Fruit fly (Drosophila melanogaster) whole organism, adult: Measurements from ENCODE around the gene pum.

Experiments used
- CG11617 ChIP-seq: fragments of 200-800 bp; sonication (Bioruptor generic); optimal IDR thresholded peaks from 2 replicates; lab custom pipeline; 2017; ENCODE audit warnings: mild to moderate bottlenecking, missing biosample characterization, missing genetic modification reagents, missing genetic modification characterization
- CG12768 ChIP-seq: fragments of 200-800 bp; sonication (Bioruptor generic); optimal IDR thresholded peaks from 2 replicates; lab custom pipeline; 2017; ENCODE audit warnings: missing biosample characterization, missing genetic modification characterization, mild to moderate bottlenecking, moderate library complexity, missing genetic modification reagents
- CG14711 ChIP-seq: fragments of 200-800 bp; sonication (Bioruptor generic); optimal IDR thresholded peaks from 2 replicates; lab custom pipeline; 2018; ENCODE audit warnings: missing biosample characterization, mild to moderate bottlenecking, missing genetic modification characterization, moderate library complexity
- CG1620 ChIP-seq: fragments of 200-800 bp; sonication (Bioruptor generic); optimal IDR thresholded peaks from 2 replicates; lab custom pipeline; 2016; ENCODE audit warnings: missing biosample characterization, missing genetic modification characterization
- CG33017 ChIP-seq: fragments of 200-800 bp; sonication (Bioruptor generic); optimal IDR thresholded peaks from 2 replicates; lab custom pipeline; 2018; ENCODE audit warnings: missing biosample characterization, mild to moderate bottlenecking, missing genetic modification characterization, moderate library complexity
- CG5204 ChIP-seq: fragments of 200-800 bp; sonication (Bioruptor generic); optimal IDR thresholded peaks from 2 replicates; lab custom pipeline; 2016; ENCODE audit warnings: missing biosample characterization, missing genetic modification characterization
- CG7045 ChIP-seq: fragments of 200-800 bp; sonication (Bioruptor generic); optimal IDR thresholded peaks from 2 replicates; lab custom pipeline; 2017; ENCODE audit warnings: missing biosample characterization, mild to moderate bottlenecking, missing genetic modification characterization
- CG7101 ChIP-seq: fragments of 200-800 bp; sonication (Bioruptor generic); optimal IDR thresholded peaks from 2 replicates; lab custom pipeline; 2018; ENCODE audit warnings: missing biosample characterization, mild to moderate bottlenecking, missing genetic modification characterization, moderate library complexity
- Clk ChIP-seq: fragments of 200-800 bp; sonication (Bioruptor generic); optimal IDR thresholded peaks from 2 replicates; lab custom pipeline; 2017; ENCODE audit warnings: missing biosample characterization, missing genetic modification characterization
- Crg-1 ChIP-seq: fragments of 200-800 bp; sonication (Bioruptor generic); optimal IDR thresholded peaks from 2 replicates; lab custom pipeline; 2016; ENCODE audit warnings: missing biosample characterization, missing genetic modification characterization
- Hr96 ChIP-seq: fragments of 200-800 bp; sonication (Bioruptor generic); optimal IDR thresholded peaks from 2 replicates; lab custom pipeline; 2016; ENCODE audit warnings: missing biosample characterization, missing genetic modification characterization
- Mnt ChIP-seq: fragments of 200-800 bp; sonication (Bioruptor generic); optimal IDR thresholded peaks from 2 replicates; lab custom pipeline; 2016; ENCODE audit warnings: missing biosample characterization, mild to moderate bottlenecking, missing genetic modification characterization
- bab1 ChIP-seq: fragments of 200-800 bp; sonication (Bioruptor generic); optimal IDR thresholded peaks from 3 replicates; lab custom pipeline; 2019; ENCODE audit warnings: missing biosample characterization, mild to moderate bottlenecking, missing genetic modification characterization, moderate library complexity
- cic ChIP-seq: fragments of 200-800 bp; sonication (Bioruptor generic); optimal IDR thresholded peaks from 2 replicates; lab custom pipeline; 2017; ENCODE audit warnings: missing biosample characterization, mild to moderate bottlenecking, missing genetic modification characterization, moderate library complexity
- cnc ChIP-seq, 2 experiments: fragments of >200 bp; optimal IDR thresholded peaks; 2 replicates each; lab custom pipeline; 2017
- kay ChIP-seq: fragments of 200-800 bp; sonication (Bioruptor generic); peaks from one replicate; lab custom pipeline; 2016; ENCODE audit warnings: missing biosample characterization, missing genetic modification characterization, borderline replicate concordance
- ovo ChIP-seq: fragments of 200-800 bp; sonication (Bioruptor generic); optimal IDR thresholded peaks from 2 replicates; lab custom pipeline; 2016; ENCODE audit warnings: missing biosample characterization, missing genetic modification characterization
- pad ChIP-seq: fragments of 200-800 bp; sonication (Bioruptor generic); optimal IDR thresholded peaks from 3 replicates; lab custom pipeline; 2017; ENCODE audit warnings: missing biosample characterization, missing genetic modification characterization, mild to moderate bottlenecking, moderate library complexity, missing genetic modification reagents
- tj ChIP-seq: fragments of 200-800 bp; sonication (Bioruptor generic); optimal IDR thresholded peaks from 3 replicates; lab custom pipeline; 2017; ENCODE audit warnings: missing biosample characterization, mild to moderate bottlenecking, missing genetic modification characterization, moderate library complexity
- toe ChIP-seq: fragments of 200-800 bp; sonication (Bioruptor generic); optimal IDR thresholded peaks from 2 replicates; lab custom pipeline; 2016; ENCODE audit warnings: missing biosample characterization, missing genetic modification characterization

Gene pum

dm6 chr3R:9045733-9046132, 191.7 kb downstream of the pum start:
- TF ChIP-seq CG7045 (GFP tag; lab: Kevin White, UChicago) (no peak), CG1620 (GFP tag; lab: Kevin White, UChicago) (no peak), CG5204 (GFP tag; lab: Kevin White, UChicago) (no peak), CG12768 (GFP tag; lab: Kevin White, UChicago) (no peak), cic (no peak), Mnt (no peak)

DNA sequence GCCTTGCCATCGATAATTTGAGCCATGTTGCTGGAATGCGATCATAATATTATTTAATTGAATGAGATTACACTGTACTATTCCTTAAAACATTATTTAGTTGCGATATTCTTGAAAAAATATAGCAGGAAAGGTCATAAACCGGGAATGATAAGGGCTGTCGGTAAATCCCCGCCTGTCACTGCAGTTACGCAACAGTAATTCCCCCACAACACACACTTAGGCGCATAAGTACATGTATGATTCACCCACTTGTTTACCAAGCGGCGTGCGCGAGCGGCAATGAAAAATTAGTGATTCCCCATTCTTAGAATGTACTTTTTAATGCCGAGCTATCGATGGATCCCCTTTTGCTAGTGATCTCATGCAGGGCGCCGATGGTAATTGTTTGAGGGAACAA, 193.9 kb downstream of the pum start:
- TF ChIP-seq CG7101 (tag; lab: Kevin White, UChicago) (no peak), Hr96 (no peak), ovo (GFP tag; lab: Kevin White, UChicago) (no peak), cnc (optimal IDR thresholded peaks at IDR 0.05; lab: Kevin White, UChicago) (no peak), CG12768 (GFP tag; lab: Kevin White, UChicago) (no peak), Mnt (peak; percentile 31), CG7045 (GFP tag; lab: Kevin White, UChicago) (no peak), CG11617 (GFP tag; lab: Kevin White, UChicago) (no peak), CG5204 (GFP tag; lab: Kevin White, UChicago) (no peak), CG1620 (GFP tag; lab: Kevin White, UChicago) (no peak), CG14711 (no peak), pad (GFP tag; lab: Kevin White, UChicago) (no peak), tj (GFP tag; lab: Kevin White, UChicago) (no peak), cic (peak; percentile 70), CG33017 (no peak), bab1 (GFP tag; lab: Kevin White, UChicago) (no peak), toe (GFP tag; lab: Kevin White, UChicago) (no peak), Clk (GFP tag; lab: Kevin White, UChicago) (no peak), kay (peak; percentile 97), Crg-1 (no peak)

DNA sequence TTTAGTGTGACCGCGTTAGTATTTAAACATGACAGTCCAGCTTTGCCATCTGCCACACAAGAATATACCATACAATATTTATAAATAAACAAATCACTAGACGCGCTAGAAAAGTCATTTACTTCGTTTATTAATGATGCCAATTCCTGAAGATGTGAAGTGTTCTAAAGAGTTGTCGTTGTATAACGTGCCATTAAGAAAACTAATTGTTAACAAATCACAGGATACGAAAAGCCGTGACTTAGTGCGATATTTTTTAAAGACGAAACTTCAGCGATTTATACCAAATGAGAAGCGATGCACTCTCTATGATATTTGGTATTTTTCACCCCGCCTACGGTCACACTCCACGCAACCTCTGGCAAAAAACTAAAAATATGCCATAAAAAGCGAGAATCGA, 198.0 kb downstream of the pum start, which contains the start of gene neur:
Gene neur (minus strand): TSS at position 24 of the 400 bp plus-strand sequence.
- peak; percentile 22 for TF ChIP-seq ovo (GFP tag; lab: Kevin White, UChicago)
- peak; percentile 3 for TF ChIP-seq CG7101 (tag; lab: Kevin White, UChicago)
- peak; percentile 51 for TF ChIP-seq CG1620 (GFP tag; lab: Kevin White, UChicago)
- TF ChIP-seq Hr96 = no peak
- TF ChIP-seq CG7045 (GFP tag; lab: Kevin White, UChicago) = peak; percentile 39
- TF ChIP-seq CG5204 (GFP tag; lab: Kevin White, UChicago) = no peak
- no peak for TF ChIP-seq toe (GFP tag; lab: Kevin White, UChicago)
- TF ChIP-seq CG14711 = peak; percentile 7
- TF ChIP-seq kay = no peak
- TF ChIP-seq tj (GFP tag; lab: Kevin White, UChicago) = peak; percentile 34
- no peak for TF ChIP-seq Clk (GFP tag; lab: Kevin White, UChicago)
- no peak for TF ChIP-seq cnc (optimal IDR thresholded peaks at IDR 0.05; lab: Kevin White, UChicago)
- TF ChIP-seq CG12768 (GFP tag; lab: Kevin White, UChicago) = no peak
- TF ChIP-seq cic = peak; percentile 46
- peak; percentile 8 for TF ChIP-seq Crg-1
- peak; percentile 14 for TF ChIP-seq CG11617 (GFP tag; lab: Kevin White, UChicago)
- peak; percentile 42 for TF ChIP-seq Mnt
- no peak for TF ChIP-seq CG33017
- peak; percentile 69 for TF ChIP-seq bab1 (GFP tag; lab: Kevin White, UChicago)
- peak; percentile 50 for TF ChIP-seq pad (GFP tag; lab: Kevin White, UChicago)

dm6 chr3R:9038652-9039051, 198.8 kb downstream of the pum start, which contains the start of gene hyx:
Gene hyx (plus strand): TSS chr3R:9038760.
- TF ChIP-seq ovo (GFP tag; lab: Kevin White, UChicago) (no peak), CG11617 (GFP tag; lab: Kevin White, UChicago) (peak; percentile 49), Mnt (peak; percentile 60), bab1 (GFP tag; lab: Kevin White, UChicago) (peak; percentile 66), CG14711 (peak; percentile 21), cic (peak; percentile 59), CG12768 (GFP tag; lab: Kevin White, UChicago) (peak; percentile 31), CG5204 (GFP tag; lab: Kevin White, UChicago) (no peak), CG33017 (peak; percentile 14), CG1620 (GFP tag; lab: Kevin White, UChicago) (peak; percentile 32), Clk (GFP tag; lab: Kevin White, UChicago) (no peak), CG7101 (tag; lab: Kevin White, UChicago) (peak; percentile 41), CG7045 (GFP tag; lab: Kevin White, UChicago) (no peak), cnc (optimal IDR thresholded peaks at IDR 0.05; lab: Kevin White, UChicago) (no peak), pad (GFP tag; lab: Kevin White, UChicago) (peak; percentile 78), toe (GFP tag; lab: Kevin White, UChicago) (no peak), Crg-1 (peak; percentile 53), kay (peak; percentile 62), tj (GFP tag; lab: Kevin White, UChicago) (no peak)

dm6 chr3R:9037946-9038345, 199.5 kb downstream of the pum start:
- TF ChIP-seq cic (no peak), bab1 (GFP tag; lab: Kevin White, UChicago) (no peak), toe (GFP tag; lab: Kevin White, UChicago) (no peak), Mnt (no peak)

DNA sequence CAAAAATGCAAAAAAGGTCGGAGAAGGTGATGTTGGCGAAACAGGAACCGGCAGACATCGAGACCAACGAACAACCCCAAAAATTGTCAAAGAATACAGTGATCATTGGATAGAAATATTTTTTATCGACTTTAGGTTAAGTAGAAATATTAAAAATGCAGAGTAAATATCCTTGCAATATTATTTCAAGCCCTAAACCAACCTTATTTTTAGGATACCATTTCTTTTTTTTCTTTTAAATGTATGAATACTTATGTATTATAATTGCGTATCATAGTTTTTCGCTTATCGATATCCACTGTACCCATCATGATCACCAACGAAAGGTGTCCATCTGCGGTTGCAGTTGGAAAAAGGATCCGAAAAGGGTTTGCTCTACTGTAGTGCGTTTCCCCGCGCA, 202.2 kb downstream of the pum start:
- TF ChIP-seq CG14711 (no peak), CG7045 (GFP tag; lab: Kevin White, UChicago) (no peak), cic (no peak), kay (no peak), pad (GFP tag; lab: Kevin White, UChicago) (no peak), CG1620 (GFP tag; lab: Kevin White, UChicago) (no peak), CG5204 (GFP tag; lab: Kevin White, UChicago) (no peak), CG12768 (GFP tag; lab: Kevin White, UChicago) (no peak), Hr96 (no peak), bab1 (GFP tag; lab: Kevin White, UChicago) (no peak), Crg-1 (no peak), CG7101 (tag; lab: Kevin White, UChicago) (no peak)
